Worm (Caenorhabditis elegans) whole organism, late embryonic: Measurements from ENCODE around the gene C14C11.4.

Source experiments
- lim-6 ChIP-seq: sonication (generic microtip); optimal IDR thresholded peaks from 2 replicates; lab custom pipeline; 2016; ENCODE audit warnings: missing genetic modification characterization, missing compliant biosample characterization
- nhr-11 ChIP-seq: fragments of 150-350 bp; optimal IDR thresholded peaks from 2 replicates; lab custom pipeline; 2014; ENCODE audit warnings: missing biosample characterization, missing genetic modification characterization
- sox-4 ChIP-seq: sonication (generic microtip); optimal IDR thresholded peaks from 2 replicates; lab custom pipeline; 2017; ENCODE audit warnings: mild to moderate bottlenecking, missing genetic modification characterization, inconsistent platforms, missing compliant biosample characterization

DNA sequence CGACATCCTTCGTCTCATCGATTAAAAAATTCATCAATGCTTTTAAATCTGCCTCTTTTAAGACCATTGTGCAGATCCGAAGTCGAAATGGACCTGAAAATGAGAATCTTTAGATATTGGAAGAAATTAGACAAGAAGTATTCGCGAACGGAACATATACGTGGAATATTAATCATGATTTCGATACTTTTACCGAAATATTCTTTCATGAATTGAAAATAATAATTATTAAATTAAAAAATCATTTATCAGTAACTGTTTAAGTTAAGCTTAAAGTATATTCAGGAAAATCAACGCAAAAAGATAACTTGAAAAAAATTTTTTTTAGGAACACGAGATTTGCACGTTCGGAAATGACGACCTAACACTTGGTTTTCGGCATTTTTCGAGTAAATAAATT, 46.1 kb upstream of the C14C11.4 start, which contains the start of gene CD4.8:
- TF ChIP-seq nhr-11 (tag; lab: Kevin White, UChicago), result no peak
- no peak for TF ChIP-seq lim-6 (tag; lab: Kevin White, UChicago)
- no peak for TF ChIP-seq sox-4
